Worm (Caenorhabditis elegans) whole organism, young adult: ENCODE data around the gene ash-2.

Experiments
- B0035.1 ChIP-seq: sonication (generic microtip); optimal IDR thresholded peaks from 2 replicates; lab custom pipeline; 2016; ENCODE audit warnings: missing genetic modification characterization, mild to moderate bottlenecking, missing compliant biosample characterization, missing genotype, missing genetic modification reagents
- F23B12.7 ChIP-seq: sonication (generic microtip); optimal IDR thresholded peaks from 2 replicates; lab custom pipeline; 2017; ENCODE audit warnings: missing genetic modification characterization, mild to moderate bottlenecking, missing compliant biosample characterization, antibody characterized with exemption, moderate library complexity; ENCODE audit not compliant: insufficient read depth
- F37B4.10 ChIP-seq: fragments of 200-800 bp; sonication (Bioruptor generic); IDR thresholded peaks from 2 replicates; pipeline ENCODE4 v1.3.6; 2022; ENCODE audit warnings: missing genetic modification characterization, missing compliant biosample characterization
- T26A5.8 ChIP-seq: sonication (generic microtip); optimal IDR thresholded peaks from 2 replicates; lab custom pipeline; 2016; ENCODE audit warnings: missing genetic modification characterization, missing compliant biosample characterization
- ZK185.1 ChIP-seq: sonication (generic microtip); optimal IDR thresholded peaks from 2 replicates; lab custom pipeline; 2016; ENCODE audit warnings: mild to moderate bottlenecking, missing genetic modification characterization, missing compliant biosample characterization; ENCODE audit not compliant: poor library complexity, severe bottlenecking
- ama-1 ChIP-seq, 3 experiments: fragments of 150-350 bp in 1 of 3; sonication (generic microtip) in 2 of 3; optimal IDR thresholded peaks; 2 replicates each; lab custom pipeline; 2014 to 2018; ENCODE audit warnings: missing biosample characterization in 2 of 3, missing genetic modification characterization in 2 of 3, missing genetic modification reagents in 2 of 3
- fkh-3 ChIP-seq: sonication (generic microtip); optimal IDR thresholded peaks from 2 replicates; lab custom pipeline; 2016; ENCODE audit warnings: mild to moderate bottlenecking, missing genetic modification characterization, missing compliant biosample characterization
- nfya-1 ChIP-seq: sonication (generic microtip); optimal IDR thresholded peaks from 2 replicates; lab custom pipeline; 2017; ENCODE audit warnings: antibody characterized with exemption, missing compliant biosample characterization, missing genetic modification characterization, borderline replicate concordance; ENCODE audit not compliant: insufficient read depth
- pha-4 ChIP-seq: fragments of 150-350 bp; sonication (generic microtip); optimal IDR thresholded peaks from 2 replicates; lab custom pipeline; 2014; ENCODE audit warnings: missing biosample characterization, missing genetic modification reagents, missing genetic modification characterization
- snpc-4 ChIP-seq, 5 experiments: fragments of 150-350 bp in 1 of 5; sonication (generic microtip) in 4 of 5; optimal IDR thresholded peaks; 2 replicates each; lab custom pipeline; 2014 to 2018; ENCODE audit warnings: missing genetic modification characterization in 5 of 5, missing biosample characterization in 3 of 5, antibody characterized with exemption in 2 of 5, mild to moderate bottlenecking in 2 of 5, missing compliant biosample characterization in 2 of 5, missing genotype in 2 of 5, moderate library complexity in 2 of 5, missing genetic modification reagents in 1 of 5
- ztf-6 ChIP-seq: fragments of 200-800 bp; sonication (Bioruptor generic); IDR thresholded peaks from 2 replicates; pipeline ENCODE4 v1.3.6; 2022; ENCODE audit warnings: missing genetic modification reagents, missing genetic modification characterization, missing compliant biosample characterization

DNA sequence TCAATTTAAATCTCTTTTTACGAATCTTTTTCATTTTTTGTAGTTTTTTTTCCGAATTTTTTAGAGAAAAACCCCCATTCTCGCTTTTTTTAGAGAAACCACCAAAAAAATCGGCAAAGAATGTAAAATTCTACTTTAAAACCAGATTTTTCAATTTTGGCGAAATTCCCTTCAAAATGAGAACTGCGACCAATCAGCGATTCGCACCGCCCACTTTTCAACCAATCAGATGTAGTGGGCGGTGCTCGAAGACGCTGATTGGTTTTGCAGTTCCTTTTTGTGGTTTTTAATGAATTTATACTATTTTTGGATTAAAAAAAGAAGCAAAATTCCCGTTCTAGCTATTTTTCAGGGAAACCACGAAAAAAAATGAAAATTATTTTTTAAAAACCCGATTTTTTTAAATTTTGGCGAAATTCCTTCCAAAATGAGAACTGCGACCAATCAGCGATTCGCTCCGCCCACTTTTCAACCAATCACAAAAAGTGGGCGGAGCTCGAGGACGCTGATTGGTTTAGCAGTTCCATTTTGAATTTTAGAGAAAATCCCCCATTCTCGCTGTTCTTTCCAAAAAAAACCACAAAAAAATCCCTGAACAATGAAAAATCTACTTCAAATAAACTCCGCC is 8.5 kb upstream of the ash-2 start:
- TF ChIP-seq fkh-3 (tag; lab: Kevin White, UChicago), result no peak
- no peak for TF ChIP-seq nfya-1 (tag; lab: Kevin White, UChicago)
- no peak for TF ChIP-seq ama-1 (optimal IDR thresholded peaks at IDR 0.05; lab: Kevin White, UChicago)
- no peak for TF ChIP-seq ama-1 (GFP tag; optimal IDR thresholded peaks at IDR 0.05; lab: Kevin White, UChicago)
- no peak for TF ChIP-seq B0035.1 (tag; lab: Kevin White, UChicago)
- TF ChIP-seq ztf-6, result no peak
- TF ChIP-seq T26A5.8 (tag; lab: Kevin White, UChicago), result no peak
- TF ChIP-seq snpc-4 (GFP tag; optimal IDR thresholded peaks at IDR 0.05; lab: Kevin White, UChicago), result no peak
- TF ChIP-seq snpc-4 (tag; optimal IDR thresholded peaks at IDR 0.05; lab: Kevin White, UChicago), result no peak
- no peak for TF ChIP-seq pha-4 (tag; lab: Kevin White, UChicago)
- no peak for TF ChIP-seq F37B4.10 (GFP tag; lab: Robert Waterston, UW)
- no peak for TF ChIP-seq ZK185.1 (tag; lab: Kevin White, UChicago)
- TF ChIP-seq F23B12.7, result no peak
